Worm (Caenorhabditis elegans) whole organism, L2 larva: ENCODE results near the gene asp-8.

Experiments
- C34F6.9 ChIP-seq: fragments of 150-350 bp; optimal IDR thresholded peaks from 2 replicates; lab custom pipeline; 2014; ENCODE audit warnings: missing biosample characterization, missing genetic modification characterization
- aly-2 ChIP-seq: fragments of 150-350 bp; optimal IDR thresholded peaks from 2 replicates; lab custom pipeline; 2014; ENCODE audit warnings: missing biosample characterization, missing genetic modification characterization
- ama-1 ChIP-seq: fragments of 150-350 bp; optimal IDR thresholded peaks from 2 replicates; lab custom pipeline; 2018; ENCODE audit warnings: inconsistent platforms
- ceh-82 ChIP-seq: fragments of 150-350 bp; optimal IDR thresholded peaks from 2 replicates; lab custom pipeline; 2014; ENCODE audit warnings: missing biosample characterization, missing genetic modification characterization
- lin-13 ChIP-seq: fragments of 150-350 bp; optimal IDR thresholded peaks from 2 replicates; lab custom pipeline; 2014; ENCODE audit warnings: missing biosample characterization, missing genetic modification reagents, missing genetic modification characterization
- mab-5 ChIP-seq: fragments of 150-350 bp; optimal IDR thresholded peaks from 2 replicates; lab custom pipeline; 2014; ENCODE audit warnings: missing biosample characterization, missing genetic modification characterization
- nhr-12 ChIP-seq: fragments of 150-350 bp; optimal IDR thresholded peaks from 2 replicates; lab custom pipeline; 2014; ENCODE audit warnings: missing biosample characterization, missing genetic modification characterization
- nhr-237 ChIP-seq: fragments of 150-350 bp; optimal IDR thresholded peaks from 2 replicates; lab custom pipeline; 2014; ENCODE audit warnings: missing biosample characterization, missing genetic modification characterization
- skn-1 ChIP-seq: sonication (generic microtip); optimal IDR thresholded peaks from 2 replicates; lab custom pipeline; 2017; ENCODE audit warnings: missing biosample characterization, missing genetic modification characterization
- snpc-4 ChIP-seq: fragments of 150-350 bp; optimal IDR thresholded peaks from 2 replicates; lab custom pipeline; 2014; ENCODE audit warnings: missing biosample characterization, missing genetic modification characterization

ce11 chrV:3058996-3059395, 34.6 kb downstream of the asp-8 start, which contains the start of gene str-244:
- no peak for TF ChIP-seq snpc-4 (tag; lab: Kevin White, UChicago)
- no peak for TF ChIP-seq mab-5
- TF ChIP-seq nhr-237 (tag; lab: Kevin White, UChicago), result no peak
- TF ChIP-seq lin-13 (GFP tag; lab: Kevin White, UChicago), result no peak
- no peak for TF ChIP-seq nhr-12 (tag; lab: Kevin White, UChicago)
- TF ChIP-seq ceh-82 (tag; lab: Kevin White, UChicago), result no peak
- no peak for TF ChIP-seq ama-1
- TF ChIP-seq C34F6.9, result no peak
- TF ChIP-seq aly-2 (tag; lab: Kevin White, UChicago), result no peak
- TF ChIP-seq skn-1 (tag; lab: Kevin White, UChicago), result no peak
